Fruit fly (Drosophila melanogaster): ENCODE results near the gene CG42870.

CG42870 gene

dm6 chr3R:21719934-21720431 is 17.2 kb downstream of the CG42870 start (continued):
- TF ChIP-seq CG12769 (tag; optimal IDR thresholded peaks at IDR 0.05) (no peak), CG13287 (GFP tag; IDR thresholded peaks at IDR 0.05; ENCODE audit: partially characterized antibody) (no peak), CG10147 (GFP tag; optimal IDR thresholded peaks at IDR 0.05) (peak; percentile 52), Ets97D (GFP tag; optimal IDR thresholded peaks at IDR 0.05) (no peak), Atf6 (GFP tag; IDR thresholded peaks at IDR 0.05) (no peak), Sox100B (GFP tag; optimal IDR thresholded peaks at IDR 0.05) (peak; percentile 53), CG10979 (tag; optimal IDR thresholded peaks at IDR 0.05) (no peak), salm (tag; optimal IDR thresholded peaks at IDR 0.05) (peak; percentile 31), Eip74EF (GFP tag; optimal IDR thresholded peaks at IDR 0.05) (peak in 1 of 2 experiments; percentile 42), bcd (GFP tag; optimal IDR thresholded peaks at IDR 0.05) (peak; percentile 49), sd (tag; optimal IDR thresholded peaks at IDR 0.05) (peak; percentile 85), tx (GFP tag; optimal IDR thresholded peaks at IDR 0.05) (no peak), C15 (GFP tag; IDR thresholded peaks at IDR 0.05) (no peak), CG10431 (GFP tag; optimal IDR thresholded peaks at IDR 0.05) (no peak), CG9215 (GFP tag; IDR thresholded peaks at IDR 0.05) (no peak), Nf-YB (GFP tag; optimal IDR thresholded peaks at IDR 0.05) (peak; percentile 28), CG2199 (GFP tag; IDR thresholded peaks at IDR 0.05) (no peak), Myb (GFP tag; optimal IDR thresholded peaks at IDR 0.05) (no peak), gsb-n (tag; optimal IDR thresholded peaks at IDR 0.05) (no peak), Taf1 (GFP tag; IDR thresholded peaks at IDR 0.05) (no peak), Doc3 (GFP tag; IDR thresholded peaks at IDR 0.05; ENCODE audit: partially characterized antibody) (no peak), CG17328 (GFP tag; IDR thresholded peaks at IDR 0.05) (no peak), sna (GFP tag; IDR thresholded peaks at IDR 0.05; ENCODE audit: partially characterized antibody) (no peak), chif (GFP tag; optimal IDR thresholded peaks at IDR 0.05) (no peak), CG12391 (tag; optimal IDR thresholded peaks at IDR 0.05) (peak; percentile 54), tna (GFP tag; IDR thresholded peaks at IDR 0.05; ENCODE audit: partially characterized antibody) (no peak), nmo (GFP tag; optimal IDR thresholded peaks at IDR 0.05) (peak; percentile 31), lola (GFP tag; optimal IDR thresholded peaks at IDR 0.05) (peak in 1 of 3 experiments; percentile 20), CG16813 (GFP tag; IDR thresholded peaks at IDR 0.05; ENCODE audit: partially characterized antibody) (no peak), slbo (GFP tag; IDR thresholded peaks at IDR 0.05) (no peak; the same call in 1 of the 2 replicates), Med (GFP tag) (peak; percentile 77), Lpt (GFP tag; optimal IDR thresholded peaks at IDR 0.05) (no peak), lilli (GFP tag; optimal IDR thresholded peaks at IDR 0.05) (peak; percentile 56), B-H2 (GFP tag; optimal IDR thresholded peaks at IDR 0.05) (no peak), zen2 (GFP tag; IDR thresholded peaks at IDR 0.05; ENCODE audit: partially characterized antibody) (no peak), CG14965 (GFP tag; optimal IDR thresholded peaks at IDR 0.05; ENCODE audit: borderline replicate concordance) (no peak), Spps (tag; optimal IDR thresholded peaks at IDR 0.05) (no peak), br (optimal IDR thresholded peaks at IDR 0.05) (no peak), Opbp (GFP tag; IDR thresholded peaks at IDR 0.05; ENCODE audit: partially characterized antibody) (no peak), CG34376 (GFP tag; optimal IDR thresholded peaks at IDR 0.05) (no peak), Meics (GFP tag; optimal IDR thresholded peaks at IDR 0.05) (peak; percentile 68), aop (GFP tag; IDR thresholded peaks at IDR 0.05) (no peak), unc-4 (GFP tag; IDR thresholded peaks at IDR 0.05; ENCODE audit: partially characterized antibody) (no peak), Mad (GFP tag; optimal IDR thresholded peaks at IDR 0.05) (no peak), E2f1 (GFP tag; IDR thresholded peaks at IDR 0.05) (peak; percentile 21; the same call in 1 of the 2 replicates), ham (GFP tag; IDR thresholded peaks at IDR 0.05) (no peak), CG30020 (tag; optimal IDR thresholded peaks at IDR 0.05) (no peak), CG16815 (GFP tag; optimal IDR thresholded peaks at IDR 0.05) (no peak), Max (GFP tag; optimal IDR thresholded peaks at IDR 0.05) (no peak), Bdp1 (GFP tag; optimal IDR thresholded peaks at IDR 0.05) (no peak)
